Worm (Caenorhabditis elegans) whole organism, L4 larva: ENCODE results near the gene mrps-18C.
A peak's percentile ranks its signal among the peaks of the same experiment; 100 is the strongest.

Experiments
- F26F4.8 ChIP-seq: fragments of 200-800 bp; sonication (Bioruptor generic); conservative IDR thresholded peaks from 2 replicates; pipeline ENCODE4 v1.3.6; 2022; ENCODE audit warnings: missing genetic modification characterization, missing compliant biosample characterization
- T20F7.1 ChIP-seq: fragments of 200-800 bp; sonication (Bioruptor generic); optimal IDR thresholded peaks from 2 replicates; lab custom pipeline; 2018; ENCODE audit warnings: mild to moderate bottlenecking, missing genetic modification characterization, missing compliant biosample characterization
- Y105C5A.15 ChIP-seq: fragments of 200-800 bp; sonication (Bioruptor generic); IDR thresholded peaks from 2 replicates; pipeline ENCODE4 v1.3.6; 2022; ENCODE audit warnings: missing genetic modification characterization, missing compliant biosample characterization
- Y48G9A.11 ChIP-seq: fragments of 200-800 bp; sonication (Bioruptor generic); IDR thresholded peaks from 2 replicates; pipeline ENCODE4 v1.3.6; 2022; ENCODE audit warnings: missing genetic modification reagents, missing genetic modification characterization, missing compliant biosample characterization
- Y75B8A.6 ChIP-seq: fragments of 200-800 bp; sonication (Bioruptor generic); IDR thresholded peaks from 2 replicates; pipeline ENCODE4 v1.3.6; 2022; ENCODE audit warnings: missing genetic modification reagents, missing genetic modification characterization, missing compliant biosample characterization
- ama-1 ChIP-seq: fragments of 150-350 bp; optimal IDR thresholded peaks from 2 replicates; lab custom pipeline; 2014; ENCODE audit warnings: inconsistent platforms, mixed read lengths
- ceh-28 ChIP-seq: fragments of 150-350 bp; optimal IDR thresholded peaks from 2 replicates; lab custom pipeline; 2014; ENCODE audit warnings: missing biosample characterization, missing genetic modification reagents, missing genetic modification characterization
- ceh-32 ChIP-seq: sonication (generic microtip); optimal IDR thresholded peaks from 2 replicates; lab custom pipeline; 2016; ENCODE audit warnings: mild to moderate bottlenecking, missing genetic modification characterization, missing compliant biosample characterization; ENCODE audit not compliant: poor library complexity
- ceh-82 ChIP-seq: sonication (generic microtip); optimal IDR thresholded peaks from 2 replicates; lab custom pipeline; 2017; ENCODE audit warnings: missing biosample characterization, missing genetic modification characterization
- ctbp-1 ChIP-seq: fragments of 200-800 bp; sonication (Bioruptor generic); IDR thresholded peaks from 2 replicates; pipeline ENCODE4 v1.3.6; 2022; ENCODE audit warnings: missing genetic modification reagents, missing genetic modification characterization, missing compliant biosample characterization
- daf-16 ChIP-seq, 3 experiments: sonication (generic microtip); optimal IDR thresholded peaks; 2 replicates each; lab custom pipeline; 2016 to 2017; ENCODE audit warnings: missing genetic modification characterization in 3 of 3, missing genetic modification reagents in 3 of 3, mild to moderate bottlenecking in 2 of 3, missing compliant biosample characterization in 2 of 3, missing biosample characterization in 1 of 3, moderate library complexity in 1 of 3
- daf-19 ChIP-seq: fragments of 200-800 bp; sonication (Bioruptor generic); conservative IDR thresholded peaks from 2 replicates; pipeline ENCODE4 v1.3.6; 2022; ENCODE audit warnings: missing genetic modification characterization, missing compliant biosample characterization
- dmd-8 ChIP-seq: fragments of 200-800 bp; sonication (Bioruptor generic); IDR thresholded peaks from 2 replicates; pipeline ENCODE4 v1.3.6; 2022; ENCODE audit warnings: missing genetic modification characterization, missing compliant biosample characterization
- dpl-1 ChIP-seq: fragments of 150-350 bp; optimal IDR thresholded peaks from 2 replicates; lab custom pipeline; 2014; ENCODE audit warnings: missing biosample characterization, missing genetic modification reagents, missing genetic modification characterization
- duxl-1 ChIP-seq: sonication (generic microtip); optimal IDR thresholded peaks from 2 replicates; lab custom pipeline; 2016; ENCODE audit warnings: mild to moderate bottlenecking, missing genetic modification characterization, moderate library complexity, missing compliant biosample characterization; ENCODE audit not compliant: poor library complexity
- egl-43 ChIP-seq: fragments of 200-800 bp; sonication (Bioruptor generic); IDR thresholded peaks from 2 replicates; pipeline ENCODE4 v1.3.6; 2022; ENCODE audit warnings: missing genetic modification reagents, missing genetic modification characterization, missing compliant biosample characterization
- fos-1 ChIP-seq: fragments of 150-350 bp; optimal IDR thresholded peaks from 2 replicates; lab custom pipeline; 2014; ENCODE audit warnings: missing biosample characterization, missing genetic modification characterization
- hlh-30 ChIP-seq: sonication (generic microtip); optimal IDR thresholded peaks from 2 replicates; lab custom pipeline; 2017; ENCODE audit warnings: antibody characterized with exemption, mild to moderate bottlenecking, missing genetic modification characterization, missing compliant biosample characterization; ENCODE audit not compliant: insufficient read depth
- lin-1 ChIP-seq: fragments of 200-800 bp; sonication (Bioruptor generic); IDR thresholded peaks from 2 replicates; pipeline ENCODE4 v1.3.6; 2022; ENCODE audit warnings: missing genetic modification reagents, missing genetic modification characterization, missing compliant biosample characterization
- lin-39 ChIP-seq: fragments of 150-350 bp; optimal IDR thresholded peaks from 2 replicates; lab custom pipeline; 2014; ENCODE audit warnings: missing biosample characterization, missing genetic modification reagents, missing genetic modification characterization
- lir-3 ChIP-seq: sonication (generic microtip); optimal IDR thresholded peaks from 2 replicates; lab custom pipeline; 2016; ENCODE audit warnings: mild to moderate bottlenecking, missing genetic modification characterization, missing compliant biosample characterization
- madf-9 ChIP-seq: fragments of 200-800 bp; sonication (Bioruptor generic); conservative IDR thresholded peaks from 2 replicates; pipeline ENCODE4 v1.3.6; 2022; ENCODE audit warnings: missing genetic modification reagents, missing genetic modification characterization, missing compliant biosample characterization
- mdt-29 ChIP-seq: fragments of 200-800 bp; sonication (Bioruptor generic); IDR thresholded peaks from 2 replicates; pipeline ENCODE4 v1.3.6; 2022; ENCODE audit warnings: missing genetic modification reagents, missing genetic modification characterization, missing compliant biosample characterization
- mep-1 ChIP-seq: fragments of 150-350 bp; sonication (generic microtip); optimal IDR thresholded peaks from 3 replicates; lab custom pipeline; 2014; ENCODE audit warnings: missing biosample characterization, missing genetic modification characterization
- mes-2 ChIP-seq: sonication (generic microtip); optimal IDR thresholded peaks from 2 replicates; lab custom pipeline; 2016; ENCODE audit warnings: missing genotype, mild to moderate bottlenecking, missing genetic modification characterization, missing compliant biosample characterization; ENCODE audit not compliant: poor library complexity, severe bottlenecking
- nhr-102 ChIP-seq: sonication (generic microtip); optimal IDR thresholded peaks from 2 replicates; lab custom pipeline; 2016; ENCODE audit warnings: mild to moderate bottlenecking, missing genetic modification characterization, moderate library complexity, missing compliant biosample characterization
- nhr-11 ChIP-seq: fragments of 150-350 bp; optimal IDR thresholded peaks from 2 replicates; lab custom pipeline; 2014; ENCODE audit warnings: missing biosample characterization, missing genetic modification characterization
- nhr-237 ChIP-seq: sonication (generic microtip); optimal IDR thresholded peaks from 2 replicates; lab custom pipeline; 2017; ENCODE audit warnings: missing biosample characterization, missing genetic modification characterization
- nhr-42 ChIP-seq: fragments of 200-800 bp; sonication (Bioruptor generic); IDR thresholded peaks from 2 replicates; pipeline ENCODE4 v1.3.6; 2022; ENCODE audit warnings: missing genetic modification characterization, missing compliant biosample characterization
- nhr-48 ChIP-seq: sonication (generic microtip); optimal IDR thresholded peaks from 2 replicates; lab custom pipeline; 2016; ENCODE audit warnings: mild to moderate bottlenecking, missing genetic modification characterization, missing compliant biosample characterization
- nhr-6 ChIP-seq: fragments of 150-350 bp; optimal IDR thresholded peaks from 2 replicates; lab custom pipeline; 2014; ENCODE audit warnings: missing biosample characterization, missing genetic modification characterization
- nhr-77 ChIP-seq: fragments of 150-350 bp; optimal IDR thresholded peaks from 2 replicates; lab custom pipeline; 2014; ENCODE audit warnings: missing biosample characterization, missing genetic modification characterization
- php-3 ChIP-seq: fragments of 200-800 bp; sonication (Bioruptor generic); IDR thresholded peaks from 2 replicates; pipeline ENCODE4 v1.3.6; 2022; ENCODE audit warnings: missing genetic modification reagents, missing genetic modification characterization, missing compliant biosample characterization
- rbr-2 ChIP-seq: sonication (generic microtip); optimal IDR thresholded peaks from 2 replicates; lab custom pipeline; 2016; ENCODE audit warnings: missing genotype, missing genetic modification characterization, missing compliant biosample characterization
- sdz-12 ChIP-seq: fragments of 200-800 bp; sonication (Bioruptor generic); optimal IDR thresholded peaks from 2 replicates; lab custom pipeline; 2018; ENCODE audit warnings: mild to moderate bottlenecking, missing genetic modification characterization, missing compliant biosample characterization
- set-16 ChIP-seq: fragments of 200-800 bp; sonication (Bioruptor generic); IDR thresholded peaks from 2 replicates; pipeline ENCODE4 v1.3.6; 2022; ENCODE audit warnings: missing genetic modification reagents, missing genetic modification characterization, missing compliant biosample characterization
- skn-1 ChIP-seq: fragments of 150-350 bp; optimal IDR thresholded peaks from 2 replicates; lab custom pipeline; 2014; ENCODE audit warnings: missing biosample characterization, missing genetic modification characterization
- unc-39 ChIP-seq: sonication (generic microtip); optimal IDR thresholded peaks from 2 replicates; lab custom pipeline; 2017; ENCODE audit warnings: missing biosample characterization, missing genetic modification characterization
- unc-62 ChIP-seq, 3 experiments: fragments of 150-350 bp in 1 of 3; sonication (generic microtip); optimal IDR thresholded peaks in 2 of 3; peaks in 1 of 3; 1 replicate in 1 of 3; 2 replicates in 2 of 3; lab custom pipeline; 2014 to 2017; ENCODE audit warnings: missing biosample characterization in 3 of 3, missing genetic modification characterization in 3 of 3, missing genetic modification reagents in 3 of 3, missing genotype in 1 of 3
- zfp-2 ChIP-seq: sonication (generic microtip); optimal IDR thresholded peaks from 2 replicates; lab custom pipeline; 2016; ENCODE audit warnings: mild to moderate bottlenecking, missing genetic modification characterization, missing compliant biosample characterization
- zfp-3 ChIP-seq: fragments of 200-800 bp; sonication (Bioruptor generic); conservative IDR thresholded peaks from 2 replicates; pipeline ENCODE4 v1.3.6; 2022; ENCODE audit warnings: missing genetic modification reagents, missing genetic modification characterization, missing compliant biosample characterization
- zip-2 ChIP-seq: fragments of 150-350 bp; optimal IDR thresholded peaks from 2 replicates; lab custom pipeline; 2014; ENCODE audit warnings: missing biosample characterization, missing genetic modification characterization

Gene mrps-18C

DNA sequence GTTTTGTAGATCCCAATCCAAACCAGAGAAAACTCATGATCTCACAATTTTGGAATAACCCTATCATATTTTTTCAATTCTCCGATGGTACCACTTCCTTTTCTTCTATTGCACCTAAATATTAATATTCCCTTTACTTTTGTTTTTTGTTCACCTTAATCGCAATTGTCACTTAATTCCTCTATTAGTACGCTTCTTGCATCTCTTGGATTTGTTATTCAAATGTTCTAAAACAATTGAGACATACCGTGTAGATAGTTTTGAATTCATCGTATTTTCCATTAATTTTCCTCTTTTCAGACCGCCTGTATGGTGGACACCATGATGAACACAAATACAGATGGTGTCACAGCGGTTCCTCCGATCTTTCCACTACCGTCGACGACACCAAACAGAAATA, 16.4 kb downstream of the mrps-18C start, which contains the start of gene flh-2:
flh-2 (plus strand) TSS at position 301 of the 400 bp plus-strand sequence.
- no peak for TF ChIP-seq ctbp-1 (GFP tag; lab: Robert Waterston, UW)
- no peak for TF ChIP-seq ama-1 (lab: Kevin White, UChicago)
- no peak for TF ChIP-seq dpl-1 (GFP tag; lab: Kevin White, UChicago)

DNA sequence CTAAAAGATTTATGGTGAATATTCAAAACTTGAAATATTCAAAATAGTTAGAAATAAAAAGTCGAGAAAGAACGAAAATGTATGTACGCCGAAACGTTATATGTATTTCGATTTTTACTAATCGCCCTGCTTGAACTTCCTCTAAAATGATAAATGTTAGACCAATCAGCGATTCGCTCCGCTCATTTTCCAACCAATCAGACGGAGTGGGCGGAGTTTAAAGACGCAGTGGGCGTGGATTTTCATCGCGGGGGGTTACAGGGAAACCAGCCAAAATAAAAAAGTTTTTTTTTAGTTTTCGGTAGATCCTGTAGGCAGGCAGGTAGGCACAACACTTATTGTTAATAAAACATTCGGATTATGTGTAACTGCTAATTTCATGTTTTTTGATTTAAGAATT, 17.6 kb downstream of the mrps-18C start:
- TF ChIP-seq lir-3 (tag; lab: Kevin White, UChicago) = no peak
- TF ChIP-seq ceh-82 (tag; lab: Kevin White, UChicago) = no peak
- TF ChIP-seq nhr-77 = no peak
- TF ChIP-seq fos-1 = no peak
- no peak for TF ChIP-seq lin-1 (GFP tag; lab: Robert Waterston, UW)
- TF ChIP-seq Y105C5A.15 (GFP tag; lab: Robert Waterston, UW) = no peak
- no peak for TF ChIP-seq mes-2 (tag; lab: Kevin White, UChicago)
- TF ChIP-seq egl-43 (GFP tag; lab: Robert Waterston, UW) = no peak
- no peak for TF ChIP-seq skn-1 (tag; lab: Kevin White, UChicago)
- TF ChIP-seq madf-9 (GFP tag; lab: Robert Waterston, UW) = no peak
- TF ChIP-seq ceh-28 = no peak
- TF ChIP-seq set-16 (GFP tag; lab: Robert Waterston, UW) = no peak
- TF ChIP-seq ctbp-1 (GFP tag; lab: Robert Waterston, UW) = no peak
- TF ChIP-seq sdz-12 (GFP tag; lab: Kevin White, UChicago) = no peak
- TF ChIP-seq mdt-29 (GFP tag; lab: Robert Waterston, UW) = no peak
- no peak for TF ChIP-seq ceh-32 (tag; lab: Kevin White, UChicago)
- no peak for TF ChIP-seq T20F7.1 (GFP tag; lab: Kevin White, UChicago)
- TF ChIP-seq zfp-2 = no peak

DNA sequence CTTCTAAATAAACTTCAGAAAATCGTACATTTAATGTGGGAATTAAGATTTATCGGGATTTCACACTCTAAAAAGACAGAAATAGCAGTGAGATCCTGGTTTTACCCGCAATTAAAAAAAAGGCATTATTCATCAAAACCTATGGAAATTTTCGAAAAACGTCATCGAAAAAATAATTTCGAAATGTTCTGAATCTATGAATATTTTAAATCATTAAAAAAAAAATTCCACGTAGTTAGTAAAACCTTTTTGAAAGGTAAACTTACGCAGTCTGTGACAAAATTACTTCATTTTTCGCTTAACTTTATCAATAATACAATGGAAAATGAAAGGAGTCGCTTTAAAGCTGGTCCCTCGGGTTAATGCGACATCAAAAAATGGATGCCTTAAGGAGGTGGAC, 21.2 kb downstream of the mrps-18C start, which contains the start of gene C26E6.1:
C26E6.1 (plus strand) TSS at position 301 of the 400 bp plus-strand sequence.
- peak in 1 of 2 experiments; percentile 25 for TF ChIP-seq unc-62 (GFP tag; optimal IDR thresholded peaks at IDR 0.05 in 1 of 2; lab: Kevin White, UChicago)
- TF ChIP-seq unc-62 (tag; optimal IDR thresholded peaks at IDR 0.05; lab: Kevin White, UChicago) = no peak
- TF ChIP-seq daf-16 (GFP tag; optimal IDR thresholded peaks at IDR 0.05; lab: Kevin White, UChicago) = no peak
- TF ChIP-seq daf-16 (tag; optimal IDR thresholded peaks at IDR 0.05; lab: Kevin White, UChicago) = no peak
- TF ChIP-seq zfp-2 = no peak

DNA sequence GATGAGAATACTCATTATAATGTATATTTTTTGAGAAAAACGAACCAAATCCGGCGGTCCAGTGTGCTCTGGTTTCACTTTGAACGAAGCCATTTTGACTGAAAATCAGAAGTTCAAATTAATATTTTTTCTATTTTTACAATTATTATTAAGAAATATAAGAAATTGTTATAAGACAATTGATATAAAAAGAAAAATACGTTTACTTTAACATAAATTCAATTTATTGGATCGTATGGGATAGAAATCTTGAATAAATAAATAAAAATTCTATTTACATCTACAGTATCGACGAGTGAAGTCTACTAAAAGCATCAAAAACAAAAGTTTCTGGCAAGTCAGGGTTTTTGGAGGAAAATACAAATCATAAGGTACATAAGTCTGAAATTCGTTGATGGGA, 24.8 kb downstream of the mrps-18C start, which contains the start of gene C27F2.4:
C27F2.4 (minus strand) TSS at position 101 of the 400 bp plus-strand sequence.
- TF ChIP-seq F26F4.8 (GFP tag; lab: Robert Waterston, UW) (no peak), nhr-237 (tag; lab: Kevin White, UChicago) (no peak), zip-2 (tag; lab: Kevin White, UChicago) (no peak), unc-39 (no peak)

DNA sequence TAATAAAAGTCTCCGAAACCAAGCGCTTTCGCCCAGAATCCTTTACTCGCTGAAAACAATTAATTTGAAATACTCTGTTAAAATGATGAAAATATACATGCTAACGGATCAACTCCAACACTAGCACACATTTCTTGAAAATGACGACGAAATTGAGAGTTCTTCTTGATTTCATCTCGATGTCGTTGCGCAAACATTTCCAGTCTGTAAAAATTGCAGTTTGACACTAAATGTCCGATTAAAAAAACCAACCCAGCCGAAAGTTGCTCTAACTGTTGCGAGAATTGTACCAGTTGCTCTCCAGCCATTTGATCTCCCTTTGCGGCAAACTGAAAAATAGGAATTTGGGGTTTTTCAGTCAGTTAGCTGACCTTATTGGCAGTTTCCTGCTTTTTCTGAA, 25.9 kb downstream of the mrps-18C start:
- TF ChIP-seq duxl-1 (tag; lab: Kevin White, UChicago) (peak; percentile 0), nhr-42 (GFP tag; lab: Robert Waterston, UW) (no peak), zfp-3 (GFP tag; lab: Robert Waterston, UW) (no peak), mdt-29 (GFP tag; lab: Robert Waterston, UW) (no peak), daf-19 (GFP tag; lab: Robert Waterston, UW) (no peak), skn-1 (tag; lab: Kevin White, UChicago) (no peak), nhr-6 (no peak), Y48G9A.11 (GFP tag; lab: Robert Waterston, UW) (0 out of 2 replicates have a peak, but pooled peaks have one; percentile 18), hlh-30 (tag; lab: Kevin White, UChicago) (no peak), nhr-48 (no peak), unc-62 (GFP tag; optimal IDR thresholded peaks at IDR 0.05 in 1 of 2; lab: Kevin White, UChicago) (peak in 1 of 2 experiments; percentile 98), unc-62 (tag; optimal IDR thresholded peaks at IDR 0.05; lab: Kevin White, UChicago) (no peak), mep-1 (no peak), Y75B8A.6 (GFP tag; lab: Robert Waterston, UW) (no peak), lin-39 (tag; lab: Kevin White, UChicago) (no peak), nhr-11 (tag; lab: Kevin White, UChicago) (no peak), rbr-2 (no peak), lin-1 (GFP tag; lab: Robert Waterston, UW) (no peak), dmd-8 (GFP tag; lab: Robert Waterston, UW) (0 out of 2 replicates have a peak, but pooled peaks have one; percentile 16), php-3 (no peak), sdz-12 (GFP tag; lab: Kevin White, UChicago) (no peak), nhr-102 (no peak), madf-9 (GFP tag; lab: Robert Waterston, UW) (no peak)
